Worm (Caenorhabditis elegans): ENCODE measurements around the gene F58G11.4.

Gene F58G11.4

ce11 chrV:13664340-13664916 is 8.0 kb upstream of the F58G11.4 start (continued):
- TF ChIP-seq sptf-1 (tag; optimal IDR thresholded peaks at IDR 0.05): no peak
- no peak for TF ChIP-seq grh-1 (GFP tag; IDR thresholded peaks at IDR 0.05)
- TF ChIP-seq hlh-17 (GFP tag; optimal IDR thresholded peaks at IDR 0.05; ENCODE audit: borderline replicate concordance): no peak
- peak; percentile 18 for TF ChIP-seq lin-14 (GFP tag; optimal IDR thresholded peaks at IDR 0.05)
- no peak for TF ChIP-seq unc-98 (GFP tag; IDR thresholded peaks at IDR 0.05)
- no peak for TF ChIP-seq vab-15 (tag; optimal IDR thresholded peaks at IDR 0.05)
- no peak for TF ChIP-seq nhr-19 (GFP tag; conservative IDR thresholded peaks at IDR 0.05)
- no peak for TF ChIP-seq egl-27 (tag; optimal IDR thresholded peaks at IDR 0.05)
- no peak for TF ChIP-seq egl-13 (tag; optimal IDR thresholded peaks at IDR 0.05)
- TF ChIP-seq ceh-82 (tag; optimal IDR thresholded peaks at IDR 0.05): no peak
- no peak for TF ChIP-seq hpl-2 (GFP tag; optimal IDR thresholded peaks at IDR 0.05)
- no peak for TF ChIP-seq isw-1 (GFP tag; IDR thresholded peaks at IDR 0.05)
- peak; percentile 3 for TF ChIP-seq lin-15B (tag; optimal IDR thresholded peaks at IDR 0.05)
- peak; percentile 45 to 67 for TF ChIP-seq lin-35 (GFP tag; optimal IDR thresholded peaks at IDR 0.05)
- no peak for TF ChIP-seq blmp-1 (tag; optimal IDR thresholded peaks at IDR 0.05)
- peak; percentile 48 to 77 (median 69) for TF ChIP-seq dpl-1 (GFP tag; optimal IDR thresholded peaks at IDR 0.05)
- no peak for TF ChIP-seq nhr-28 (tag; optimal IDR thresholded peaks at IDR 0.05)
- peak; percentile 44 for TF ChIP-seq nhr-85 (tag)
- no peak for TF ChIP-seq mab-9 (GFP tag; IDR thresholded peaks at IDR 0.05)

DNA sequence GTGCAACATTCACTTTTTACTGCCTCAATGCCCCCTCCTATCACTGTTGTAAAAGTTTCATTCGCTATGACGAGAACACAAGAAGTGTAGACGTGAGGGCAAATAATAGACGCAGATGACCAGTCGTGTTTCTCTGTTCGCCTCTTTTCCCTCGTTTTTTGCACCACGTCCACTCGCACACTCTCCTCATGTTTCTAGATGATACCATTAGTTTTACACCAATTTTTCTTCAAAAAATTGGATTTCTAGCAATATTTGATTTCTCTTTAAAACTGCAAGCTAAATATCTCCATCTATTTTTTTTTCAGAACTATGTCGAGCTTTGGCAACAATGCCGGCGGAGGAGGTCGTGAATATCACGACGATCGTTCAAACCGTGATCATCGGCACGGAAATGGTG is 7.3 kb upstream of the F58G11.4 start, which contains the start of gene rde-12:
TSS of gene rde-12 (plus strand) at position 301 of the 400 bp plus-strand sequence.
- TF ChIP-seq ces-1 (GFP tag; optimal IDR thresholded peaks at IDR 0.05) (no peak), aha-1 (tag; optimal IDR thresholded peaks at IDR 0.05) (no peak), aly-2 (tag; optimal IDR thresholded peaks at IDR 0.05) (no peak), sptf-1 (tag; optimal IDR thresholded peaks at IDR 0.05) (no peak), grh-1 (GFP tag; IDR thresholded peaks at IDR 0.05) (no peak), jun-1 (tag; optimal IDR thresholded peaks at IDR 0.05) (no peak), ama-1 (optimal IDR thresholded peaks at IDR 0.05) (no peak), unc-86 (tag; optimal IDR thresholded peaks at IDR 0.05) (no peak), dpl-1 (GFP tag; optimal IDR thresholded peaks at IDR 0.05) (no peak), nhr-47 (tag; optimal IDR thresholded peaks at IDR 0.05) (no peak), isw-1 (GFP tag; IDR thresholded peaks at IDR 0.05) (no peak), nhr-77 (tag; optimal IDR thresholded peaks at IDR 0.05) (no peak), nhr-19 (GFP tag; conservative IDR thresholded peaks at IDR 0.05) (no peak), mdl-1 (tag; optimal IDR thresholded peaks at IDR 0.05) (no peak), sup-37 (GFP tag; optimal IDR thresholded peaks at IDR 0.05) (no peak), zip-4 (GFP tag; optimal IDR thresholded peaks at IDR 0.05) (no peak)

DNA sequence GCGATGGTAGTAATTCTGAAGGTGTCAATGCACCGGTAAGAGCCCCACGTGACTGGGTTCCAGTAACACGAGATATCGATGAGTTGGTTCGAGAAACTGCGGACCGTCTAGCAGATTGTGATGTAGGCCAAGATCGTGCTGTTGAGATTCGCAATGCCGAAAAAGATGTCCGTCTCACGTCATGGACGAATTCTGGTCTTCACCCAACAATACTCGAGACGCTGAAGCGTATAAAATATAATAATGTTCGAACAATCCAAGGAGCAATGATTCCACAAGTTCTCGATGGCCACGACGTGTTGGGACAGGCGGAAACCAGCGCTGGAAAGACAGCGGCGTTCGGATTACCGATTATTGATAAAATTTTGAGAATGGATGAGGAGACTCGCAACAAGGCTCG is 5.9 kb upstream of the F58G11.4 start:
- no peak for TF ChIP-seq swsn-7 (tag; optimal IDR thresholded peaks at IDR 0.05)

DNA sequence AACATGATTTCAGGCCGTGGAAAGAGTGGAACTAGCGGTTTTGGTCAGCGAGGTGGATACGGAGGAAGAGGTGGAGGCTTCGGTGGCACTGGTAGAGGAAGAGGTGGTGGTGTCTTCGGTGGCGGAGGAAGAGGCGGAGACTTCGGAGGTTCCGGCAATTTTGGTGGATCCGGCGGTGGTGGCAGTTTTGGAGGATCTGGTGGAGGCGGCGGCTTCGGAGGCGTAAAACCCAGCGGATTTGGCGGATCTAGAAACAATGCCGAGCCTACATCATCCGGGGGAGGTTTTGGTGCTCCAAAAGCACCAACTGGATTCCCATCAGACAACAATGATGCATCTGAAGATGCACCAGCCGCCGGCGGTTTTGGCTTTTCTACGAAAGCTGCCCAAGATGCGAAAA is 4.1 kb upstream of the F58G11.4 start:
- TF ChIP-seq nhr-28 (tag; optimal IDR thresholded peaks at IDR 0.05) (no peak), nhr-85 (tag) (no peak), efl-3 (GFP tag; optimal IDR thresholded peaks at IDR 0.05) (no peak), pag-3 (tag; optimal IDR thresholded peaks at IDR 0.05; ENCODE audit: borderline replicate concordance, insufficient read depth) (no peak), unc-86 (tag; optimal IDR thresholded peaks at IDR 0.05) (no peak), snpc-4 (tag; optimal IDR thresholded peaks at IDR 0.05) (no peak), unc-98 (GFP tag; IDR thresholded peaks at IDR 0.05) (no peak), ztf-4 (tag; optimal IDR thresholded peaks at IDR 0.05) (no peak), pax-3 (tag; optimal IDR thresholded peaks at IDR 0.05) (no peak), nhr-11 (tag; optimal IDR thresholded peaks at IDR 0.05) (no peak), alr-1 (tag; optimal IDR thresholded peaks at IDR 0.05; ENCODE audit: borderline replicate concordance) (no peak), C34B4.2 (tag; optimal IDR thresholded peaks at IDR 0.05) (no peak), hlh-17 (GFP tag; optimal IDR thresholded peaks at IDR 0.05; ENCODE audit: borderline replicate concordance) (no peak), swsn-7 (tag; optimal IDR thresholded peaks at IDR 0.05) (no peak), aly-2 (tag; optimal IDR thresholded peaks at IDR 0.05) (no peak), lin-15B (tag; optimal IDR thresholded peaks at IDR 0.05) (no peak), vab-15 (tag; optimal IDR thresholded peaks at IDR 0.05) (no peak), isw-1 (GFP tag; IDR thresholded peaks at IDR 0.05) (no peak)
